Worm (Caenorhabditis elegans) whole organism, L4 larva: ENCODE data around the gene R05H5.4.

Experiments
- Y75B8A.6 ChIP-seq: fragments of 200-800 bp; sonication (Bioruptor generic); IDR thresholded peaks from 2 replicates; pipeline ENCODE4 v1.3.6; 2022; ENCODE audit warnings: missing genetic modification reagents, missing genetic modification characterization, missing compliant biosample characterization
- aha-1 ChIP-seq: fragments of 150-350 bp; peaks from one replicate; lab custom pipeline; 2014; ENCODE audit warnings: missing biosample characterization, missing genetic modification characterization
- aly-2 ChIP-seq: sonication (generic microtip); optimal IDR thresholded peaks from 2 replicates; lab custom pipeline; 2018; ENCODE audit warnings: missing biosample characterization, missing genetic modification characterization
- arid-1 ChIP-seq: fragments of 200-800 bp; sonication (Bioruptor generic); conservative IDR thresholded peaks from 2 replicates; pipeline ENCODE4 v1.3.6; 2022; ENCODE audit warnings: missing genetic modification reagents, missing genetic modification characterization, missing compliant biosample characterization
- daf-16 ChIP-seq, 3 experiments: sonication (generic microtip); optimal IDR thresholded peaks; 2 replicates each; lab custom pipeline; 2016 to 2017; ENCODE audit warnings: missing genetic modification characterization in 3 of 3, missing genetic modification reagents in 3 of 3, mild to moderate bottlenecking in 2 of 3, missing compliant biosample characterization in 2 of 3, missing biosample characterization in 1 of 3, moderate library complexity in 1 of 3
- daf-8 ChIP-seq: fragments of 200-800 bp; sonication (Bioruptor generic); IDR thresholded peaks from 2 replicates; pipeline ENCODE4 v1.3.6; 2022; ENCODE audit warnings: missing genetic modification characterization, missing compliant biosample characterization
- dmd-6 ChIP-seq: fragments of 200-800 bp; sonication (Bioruptor generic); IDR thresholded peaks from 2 replicates; pipeline ENCODE4 v1.3.6; 2022; ENCODE audit warnings: missing genetic modification reagents, missing genetic modification characterization, missing compliant biosample characterization
- dmd-9 ChIP-seq: fragments of 200-800 bp; sonication (Bioruptor generic); IDR thresholded peaks from 2 replicates; pipeline ENCODE4 v1.3.6; 2022; ENCODE audit warnings: missing genetic modification reagents, missing genetic modification characterization, missing compliant biosample characterization
- dve-1 ChIP-seq: sonication (generic microtip); optimal IDR thresholded peaks from 2 replicates; lab custom pipeline; 2017; ENCODE audit warnings: antibody characterized with exemption, mild to moderate bottlenecking, missing genetic modification characterization, missing compliant biosample characterization; ENCODE audit not compliant: insufficient read depth
- egl-43 ChIP-seq: fragments of 200-800 bp; sonication (Bioruptor generic); IDR thresholded peaks from 2 replicates; pipeline ENCODE4 v1.3.6; 2022; ENCODE audit warnings: missing genetic modification reagents, missing genetic modification characterization, missing compliant biosample characterization
- fkh-10 ChIP-seq: fragments of 150-350 bp; optimal IDR thresholded peaks from 2 replicates; lab custom pipeline; 2014; ENCODE audit warnings: missing biosample characterization, missing genetic modification reagents, missing genetic modification characterization
- hif-1 ChIP-seq, 2 experiments: sonication (generic microtip); optimal IDR thresholded peaks; 2 replicates each; lab custom pipeline; 2016 to 2017; ENCODE audit warnings: missing compliant biosample characterization in 2 of 2, missing genetic modification characterization in 2 of 2, missing genetic modification reagents in 2 of 2, missing genotype in 2 of 2, mild to moderate bottlenecking in 1 of 2
- hlh-11 ChIP-seq: fragments of 200-800 bp; sonication (Bioruptor generic); optimal IDR thresholded peaks from 2 replicates; lab custom pipeline; 2018; ENCODE audit warnings: mild to moderate bottlenecking, missing genetic modification characterization, missing compliant biosample characterization
- hlh-30 ChIP-seq: sonication (generic microtip); optimal IDR thresholded peaks from 2 replicates; lab custom pipeline; 2017; ENCODE audit warnings: antibody characterized with exemption, mild to moderate bottlenecking, missing genetic modification characterization, missing compliant biosample characterization; ENCODE audit not compliant: insufficient read depth
- jun-1 ChIP-seq: fragments of 150-350 bp; optimal IDR thresholded peaks from 2 replicates; lab custom pipeline; 2014; ENCODE audit warnings: missing biosample characterization, missing genetic modification reagents, missing genetic modification characterization
- lin-1 ChIP-seq: fragments of 200-800 bp; sonication (Bioruptor generic); IDR thresholded peaks from 2 replicates; pipeline ENCODE4 v1.3.6; 2022; ENCODE audit warnings: missing genetic modification reagents, missing genetic modification characterization, missing compliant biosample characterization
- madf-9 ChIP-seq: fragments of 200-800 bp; sonication (Bioruptor generic); conservative IDR thresholded peaks from 2 replicates; pipeline ENCODE4 v1.3.6; 2022; ENCODE audit warnings: missing genetic modification reagents, missing genetic modification characterization, missing compliant biosample characterization
- mdt-29 ChIP-seq: fragments of 200-800 bp; sonication (Bioruptor generic); IDR thresholded peaks from 2 replicates; pipeline ENCODE4 v1.3.6; 2022; ENCODE audit warnings: missing genetic modification reagents, missing genetic modification characterization, missing compliant biosample characterization
- nhr-237 ChIP-seq: sonication (generic microtip); optimal IDR thresholded peaks from 2 replicates; lab custom pipeline; 2017; ENCODE audit warnings: missing biosample characterization, missing genetic modification characterization
- nhr-28 ChIP-seq: fragments of 150-350 bp; optimal IDR thresholded peaks from 2 replicates; lab custom pipeline; 2014; ENCODE audit warnings: missing biosample characterization, missing genetic modification characterization
- nhr-41 ChIP-seq: fragments of 200-800 bp; sonication (Bioruptor generic); IDR thresholded peaks from 2 replicates; pipeline ENCODE4 v1.3.6; 2022; ENCODE audit warnings: missing genetic modification reagents, missing genetic modification characterization, missing compliant biosample characterization
- nhr-77 ChIP-seq: fragments of 150-350 bp; optimal IDR thresholded peaks from 2 replicates; lab custom pipeline; 2014; ENCODE audit warnings: missing biosample characterization, missing genetic modification characterization
- php-3 ChIP-seq: fragments of 200-800 bp; sonication (Bioruptor generic); IDR thresholded peaks from 2 replicates; pipeline ENCODE4 v1.3.6; 2022; ENCODE audit warnings: missing genetic modification reagents, missing genetic modification characterization, missing compliant biosample characterization
- pqm-1 ChIP-seq: sonication (generic microtip); optimal IDR thresholded peaks from 2 replicates; lab custom pipeline; 2017; ENCODE audit warnings: missing biosample characterization, missing genetic modification characterization
- sdz-12 ChIP-seq: fragments of 200-800 bp; sonication (Bioruptor generic); optimal IDR thresholded peaks from 2 replicates; lab custom pipeline; 2018; ENCODE audit warnings: mild to moderate bottlenecking, missing genetic modification characterization, missing compliant biosample characterization
- set-16 ChIP-seq: fragments of 200-800 bp; sonication (Bioruptor generic); IDR thresholded peaks from 2 replicates; pipeline ENCODE4 v1.3.6; 2022; ENCODE audit warnings: missing genetic modification reagents, missing genetic modification characterization, missing compliant biosample characterization
- skn-1 ChIP-seq: fragments of 150-350 bp; optimal IDR thresholded peaks from 2 replicates; lab custom pipeline; 2014; ENCODE audit warnings: missing biosample characterization, missing genetic modification characterization
- snpc-1.2 ChIP-seq: fragments of 200-800 bp; sonication (Bioruptor generic); IDR thresholded peaks from 2 replicates; pipeline ENCODE4 v1.3.6; 2022; ENCODE audit warnings: missing genetic modification reagents, missing genetic modification characterization, missing compliant biosample characterization
- tag-97 ChIP-seq: fragments of 200-800 bp; sonication (Bioruptor generic); IDR thresholded peaks from 2 replicates; pipeline ENCODE4 v1.3.6; 2022; ENCODE audit warnings: missing genetic modification characterization, missing compliant biosample characterization
- unc-39 ChIP-seq: sonication (generic microtip); optimal IDR thresholded peaks from 2 replicates; lab custom pipeline; 2017; ENCODE audit warnings: missing biosample characterization, missing genetic modification characterization
- unc-62 ChIP-seq, 3 experiments: fragments of 150-350 bp in 1 of 3; sonication (generic microtip); optimal IDR thresholded peaks in 2 of 3; peaks in 1 of 3; 1 replicate in 1 of 3; 2 replicates in 2 of 3; lab custom pipeline; 2014 to 2017; ENCODE audit warnings: missing biosample characterization in 3 of 3, missing genetic modification characterization in 3 of 3, missing genetic modification reagents in 3 of 3, missing genotype in 1 of 3
- zag-1 ChIP-seq: fragments of 150-350 bp; optimal IDR thresholded peaks from 2 replicates; lab custom pipeline; 2014; ENCODE audit warnings: missing biosample characterization, missing genetic modification characterization
- zip-2 ChIP-seq: fragments of 150-350 bp; optimal IDR thresholded peaks from 2 replicates; lab custom pipeline; 2014; ENCODE audit warnings: missing biosample characterization, missing genetic modification characterization
- ztf-7 ChIP-seq: fragments of 150-350 bp; optimal IDR thresholded peaks from 2 replicates; lab custom pipeline; 2014; ENCODE audit warnings: missing biosample characterization, missing genetic modification characterization

The R05H5.4 gene

DNA sequence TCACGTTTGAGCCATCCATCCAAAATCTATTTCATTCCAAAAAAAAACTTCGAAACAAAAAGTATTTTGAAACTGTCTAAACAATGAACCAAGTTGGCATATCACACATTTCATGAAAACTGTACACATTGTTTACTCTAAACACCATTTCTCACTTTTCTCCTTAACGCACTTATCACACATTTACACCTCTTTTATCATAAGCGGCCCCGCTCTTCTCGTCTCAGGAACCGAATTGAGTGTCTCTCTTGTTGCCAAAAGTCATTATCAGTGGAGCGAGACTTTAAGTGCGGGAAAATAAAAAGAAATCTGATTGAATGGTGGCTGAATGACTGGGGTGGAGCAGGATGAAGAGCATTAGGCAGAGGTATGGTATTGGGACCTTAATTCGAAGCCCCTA lies 32.1 kb upstream of the R05H5.4 start (continued):
- no peak for TF ChIP-seq hif-1 (tag; optimal IDR thresholded peaks at IDR 0.05; lab: Kevin White, UChicago)

- TF ChIP-seq aha-1 (tag; lab: Kevin White, UChicago) = peak; percentile 50
- no peak for TF ChIP-seq lin-1 (GFP tag; lab: Robert Waterston, UW)
- TF ChIP-seq unc-39 (tag; lab: Kevin White, UChicago) = no peak
Measured at ce11 chrII:10230972-10231371, 31.2 kb upstream of the R05H5.4 start, which contains the start of gene T01E8.8. T01E8.8 (plus strand) TSS chrII:10231272.

- peak in 1 of 2 experiments; percentile 54 for TF ChIP-seq unc-62 (GFP tag; optimal IDR thresholded peaks at IDR 0.05 in 1 of 2; lab: Kevin White, UChicago)
- no peak for TF ChIP-seq unc-62 (tag; optimal IDR thresholded peaks at IDR 0.05; lab: Kevin White, UChicago)
- no peak for TF ChIP-seq Y75B8A.6 (GFP tag; lab: Robert Waterston, UW)
- TF ChIP-seq, all 104 proteins: peak for 1
Measured at ce11 chrII:10227030-10227429, 27.2 kb upstream of the R05H5.4 start, which contains the start of gene srh-135. srh-135 (minus strand) TSS chrII:10227130.

DNA sequence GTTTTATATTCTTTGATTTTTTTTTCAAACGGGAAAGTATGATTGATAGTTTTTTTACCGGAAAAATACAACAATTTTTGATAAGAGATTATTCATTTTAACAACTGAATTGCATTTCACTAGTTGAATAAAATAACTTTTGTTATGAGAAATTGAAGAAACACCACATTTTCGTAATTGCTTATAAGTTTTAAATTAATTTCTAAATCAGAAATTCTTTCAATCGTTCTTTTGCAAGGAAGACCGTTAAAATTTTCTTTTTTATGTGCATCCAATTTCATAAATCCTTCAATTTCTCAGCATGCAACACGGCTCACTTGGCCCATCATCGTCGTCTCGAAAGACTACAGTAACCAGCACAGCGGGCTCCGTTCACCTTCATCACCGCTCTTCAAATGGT lies 22.8 kb upstream of the R05H5.4 start, which contains the start of gene plc-3:
TSS of gene plc-3 (plus strand) at position 301 of the 400 bp plus-strand sequence.
- TF ChIP-seq jun-1 (tag; lab: Kevin White, UChicago) = no peak
- no peak for TF ChIP-seq sdz-12 (GFP tag; lab: Kevin White, UChicago)
- no peak for TF ChIP-seq hlh-30 (tag; lab: Kevin White, UChicago)
- no peak for TF ChIP-seq mdt-29 (GFP tag; lab: Robert Waterston, UW)
- TF ChIP-seq zip-2 = no peak
- no peak for TF ChIP-seq set-16
- no peak for TF ChIP-seq dmd-9 (GFP tag; lab: Robert Waterston, UW)
- no peak for TF ChIP-seq nhr-237 (tag; lab: Kevin White, UChicago)
- no peak for TF ChIP-seq snpc-1.2 (GFP tag; lab: Robert Waterston, UW)
- no peak for TF ChIP-seq daf-8 (GFP tag; lab: Robert Waterston, UW)
- TF ChIP-seq Y75B8A.6 (GFP tag; lab: Robert Waterston, UW) = no peak
- no peak for TF ChIP-seq egl-43 (GFP tag; lab: Robert Waterston, UW)
- TF ChIP-seq skn-1 (tag; lab: Kevin White, UChicago) = no peak
- TF ChIP-seq fkh-10 (GFP tag; lab: Kevin White, UChicago) = no peak
- TF ChIP-seq arid-1 (GFP tag; lab: Robert Waterston, UW) = no peak
- TF ChIP-seq, all 104 proteins: peak for 0

DNA sequence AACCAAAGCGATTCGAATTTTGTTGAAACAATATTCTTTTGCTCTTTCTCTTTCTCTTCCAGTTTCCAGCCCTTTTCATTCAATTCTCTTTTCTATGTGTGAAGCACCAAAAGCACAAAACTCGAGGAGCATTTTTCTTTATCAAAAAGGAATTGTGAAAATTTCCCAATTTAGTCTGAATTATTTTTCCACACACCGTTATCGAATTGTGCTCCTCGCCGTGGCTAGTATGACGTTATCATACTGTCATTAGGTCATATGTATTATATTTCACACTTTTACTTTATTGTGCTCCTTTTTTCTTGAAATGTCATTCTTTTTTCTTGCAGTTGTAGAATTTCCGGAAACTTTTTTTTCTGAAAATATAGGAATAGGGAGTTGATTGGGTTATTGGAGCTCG lies 21.8 kb upstream of the R05H5.4 start:
- TF ChIP-seq nhr-41 (GFP tag; lab: Robert Waterston, UW) (0 out of 2 replicates have a peak, but pooled peaks have one; percentile 12), zag-1 (tag; lab: Kevin White, UChicago) (no peak), pqm-1 (peak; percentile 94), egl-43 (GFP tag; lab: Robert Waterston, UW) (no peak), dve-1 (peak; percentile 43), nhr-77 (tag; lab: Kevin White, UChicago) (peak; percentile 59), madf-9 (GFP tag; lab: Robert Waterston, UW) (no peak), aly-2 (no peak), php-3 (GFP tag; lab: Robert Waterston, UW) (0 out of 2 replicates have a peak, but pooled peaks have one; percentile 31), hlh-30 (tag; lab: Kevin White, UChicago) (peak; percentile 38), dmd-6 (peak; percentile 69), ztf-7 (tag; lab: Kevin White, UChicago) (no peak), tag-97 (GFP tag; lab: Robert Waterston, UW) (no peak), hlh-11 (tag; lab: Kevin White, UChicago) (peak; percentile 68), daf-16 (GFP tag; optimal IDR thresholded peaks at IDR 0.05; lab: Kevin White, UChicago) (no peak), daf-16 (tag; optimal IDR thresholded peaks at IDR 0.05; lab: Kevin White, UChicago) (peak; percentile 33), nhr-28 (tag; lab: Kevin White, UChicago) (peak; percentile 87)
- TF ChIP-seq, all 104 proteins: peak for 10
